Fruit fly (Drosophila melanogaster) whole organism, prepupa: ENCODE measurements around the gene CG9806.
A peak's percentile ranks its signal among the peaks of the same experiment; 100 is the strongest.

Source experiments
- CG10631 ChIP-seq: fragments of 200-800 bp; sonication (Bioruptor generic); optimal IDR thresholded peaks from 2 replicates; lab custom pipeline; 2016; ENCODE audit warnings: missing biosample characterization, missing genetic modification characterization
- CG10669 ChIP-seq: fragments of 200-800 bp; sonication (Bioruptor generic); optimal IDR thresholded peaks from 3 replicates; lab custom pipeline; 2018; ENCODE audit warnings: missing biosample characterization, mild to moderate bottlenecking, missing genetic modification characterization, moderate library complexity
- CG11294 ChIP-seq: fragments of 200-800 bp; sonication (Bioruptor generic); IDR thresholded peaks from 2 replicates; pipeline ENCODE4 v1.3.6; 2022; ENCODE audit warnings: missing biosample characterization, missing genetic modification characterization
- CG15336 ChIP-seq: fragments of 200-800 bp; sonication (Bioruptor generic); IDR thresholded peaks from 2 replicates; pipeline ENCODE4 v1.3.6; 2022; ENCODE audit warnings: missing biosample characterization, missing genetic modification characterization
- CG16779 ChIP-seq: fragments of 200-800 bp; sonication (Bioruptor generic); optimal IDR thresholded peaks from 3 replicates; lab custom pipeline; 2017; ENCODE audit warnings: missing biosample characterization, mild to moderate bottlenecking, missing genetic modification characterization
- CG31627 ChIP-seq: fragments of 200-800 bp; sonication (Bioruptor generic); optimal IDR thresholded peaks from 3 replicates; lab custom pipeline; 2016; ENCODE audit warnings: missing biosample characterization, missing genetic modification characterization
- CG32006 ChIP-seq: fragments of 200-800 bp; sonication (Bioruptor generic); optimal IDR thresholded peaks from 3 replicates; lab custom pipeline; 2017; ENCODE audit warnings: missing biosample characterization, mild to moderate bottlenecking, missing genetic modification characterization
- CG3919 ChIP-seq: fragments of 200-800 bp; sonication (Bioruptor generic); optimal IDR thresholded peaks from 3 replicates; lab custom pipeline; 2016; ENCODE audit warnings: missing biosample characterization, missing genetic modification characterization
- CG4318 ChIP-seq: fragments of 200-800 bp; sonication (Bioruptor generic); optimal IDR thresholded peaks from 3 replicates; lab custom pipeline; 2017; ENCODE audit warnings: missing biosample characterization, mild to moderate bottlenecking, missing genetic modification characterization
- CG6276 ChIP-seq: fragments of 200-800 bp; sonication (Bioruptor generic); optimal IDR thresholded peaks from 2 replicates; lab custom pipeline; 2017; ENCODE audit warnings: missing biosample characterization, mild to moderate bottlenecking, missing genetic modification characterization
- CG6792 ChIP-seq: fragments of 200-800 bp; sonication (Bioruptor generic); optimal IDR thresholded peaks from 3 replicates; lab custom pipeline; 2016; ENCODE audit warnings: missing biosample characterization, missing genetic modification characterization
- CG6808 ChIP-seq: fragments of 200-800 bp; sonication (Bioruptor generic); optimal IDR thresholded peaks from 3 replicates; lab custom pipeline; 2017; ENCODE audit warnings: missing biosample characterization, missing genetic modification characterization, mild to moderate bottlenecking, moderate library complexity, missing genetic modification reagents
- CG6854 ChIP-seq: fragments of 200-800 bp; sonication (Bioruptor generic); optimal IDR thresholded peaks from 2 replicates; lab custom pipeline; 2017; ENCODE audit warnings: missing biosample characterization, mild to moderate bottlenecking, missing genetic modification characterization
- CG7368 ChIP-seq: fragments of 200-800 bp; sonication (Bioruptor generic); optimal IDR thresholded peaks from 3 replicates; lab custom pipeline; 2016; ENCODE audit warnings: missing biosample characterization, missing genetic modification characterization
- CG8119 ChIP-seq: fragments of 200-800 bp; sonication (Bioruptor generic); IDR thresholded peaks from 3 replicates; pipeline ENCODE4 v1.3.6; 2022; ENCODE audit warnings: missing biosample characterization, missing genetic modification characterization
- CG8632 ChIP-seq: fragments of 200-800 bp; sonication (Bioruptor generic); optimal IDR thresholded peaks from 3 replicates; lab custom pipeline; 2016; ENCODE audit warnings: missing biosample characterization, missing genetic modification characterization
- CG9139 ChIP-seq: fragments of 200-800 bp; sonication (Bioruptor generic); optimal IDR thresholded peaks from 3 replicates; lab custom pipeline; 2017; ENCODE audit warnings: missing biosample characterization, mild to moderate bottlenecking, missing genetic modification characterization
- Eip75B ChIP-seq: fragments of 200-800 bp; sonication (Bioruptor generic); optimal IDR thresholded peaks from 3 replicates; lab custom pipeline; 2016; ENCODE audit warnings: missing biosample characterization, missing genetic modification characterization
- Eip93F ChIP-seq: fragments of 200-800 bp; sonication (Bioruptor generic); optimal IDR thresholded peaks from 2 replicates; lab custom pipeline; 2016; ENCODE audit warnings: missing biosample characterization, mild to moderate bottlenecking, missing genetic modification characterization
- Ets21C ChIP-seq: fragments of 200-800 bp; sonication (Bioruptor generic); optimal IDR thresholded peaks from 3 replicates; lab custom pipeline; 2016; ENCODE audit warnings: missing biosample characterization, missing genetic modification characterization
- Ets96B ChIP-seq: fragments of 200-800 bp; optimal IDR thresholded peaks from 2 replicates; lab custom pipeline; 2019; ENCODE audit warnings: missing biosample characterization, mild to moderate bottlenecking, missing genetic modification characterization, moderate library complexity
- Gug ChIP-seq: fragments of 200-800 bp; sonication (Bioruptor generic); IDR thresholded peaks from 2 replicates; pipeline ENCODE4 v1.3.6; 2022; ENCODE audit warnings: missing biosample characterization, missing genetic modification characterization
- Hr38 ChIP-seq: sonication (Bioruptor generic); optimal IDR thresholded peaks from 2 replicates; lab custom pipeline; 2016; ENCODE audit warnings: missing biosample characterization, missing genetic modification characterization
- Hr4 ChIP-seq: fragments of 200-800 bp; sonication (Bioruptor generic); optimal IDR thresholded peaks from 3 replicates; lab custom pipeline; 2016; ENCODE audit warnings: missing biosample characterization, missing genetic modification characterization
- Lpt ChIP-seq: fragments of 200-800 bp; sonication (Bioruptor generic); optimal IDR thresholded peaks from 3 replicates; lab custom pipeline; 2016; ENCODE audit warnings: missing biosample characterization, missing genetic modification characterization
- Met ChIP-seq: fragments of 200-800 bp; sonication (Bioruptor generic); optimal IDR thresholded peaks from 3 replicates; lab custom pipeline; 2016; ENCODE audit warnings: missing biosample characterization, missing genetic modification characterization
- Smox ChIP-seq: fragments of 200-800 bp; sonication (Bioruptor generic); optimal IDR thresholded peaks from 3 replicates; lab custom pipeline; 2016; ENCODE audit warnings: missing biosample characterization, missing genetic modification characterization
- Sox102F ChIP-seq: fragments of 200-800 bp; sonication (Bioruptor generic); optimal IDR thresholded peaks from 2 replicates; lab custom pipeline; 2016; ENCODE audit warnings: missing biosample characterization, mild to moderate bottlenecking, missing genetic modification characterization
- Sox14 ChIP-seq: fragments of 200-800 bp; sonication (Bioruptor generic); optimal IDR thresholded peaks from 3 replicates; lab custom pipeline; 2016; ENCODE audit warnings: missing biosample characterization, missing genetic modification characterization
- Sox15 ChIP-seq: fragments of 200-800 bp; sonication (Bioruptor generic); optimal IDR thresholded peaks from 3 replicates; lab custom pipeline; 2016; ENCODE audit warnings: missing biosample characterization, missing genetic modification characterization
- achi ChIP-seq: fragments of 200-800 bp; sonication (Bioruptor generic); optimal IDR thresholded peaks from 3 replicates; lab custom pipeline; 2016; ENCODE audit warnings: missing biosample characterization, missing genetic modification characterization
- cyc ChIP-seq: fragments of 200-800 bp; sonication (Bioruptor generic); optimal IDR thresholded peaks from 3 replicates; lab custom pipeline; 2016; ENCODE audit warnings: missing biosample characterization, missing genetic modification characterization
- dac ChIP-seq: fragments of 200-800 bp; sonication (Bioruptor generic); optimal IDR thresholded peaks from 2 replicates; lab custom pipeline; 2017; ENCODE audit warnings: missing biosample characterization, mild to moderate bottlenecking, missing genetic modification characterization
- dsx ChIP-seq: fragments of 200-800 bp; optimal IDR thresholded peaks from 3 replicates; lab custom pipeline; 2019; ENCODE audit warnings: missing biosample characterization, mild to moderate bottlenecking, missing genetic modification characterization, moderate library complexity; ENCODE audit not compliant: poor library complexity, severe bottlenecking
- eg ChIP-seq: fragments of 200-800 bp; sonication (Bioruptor generic); IDR thresholded peaks from 3 replicates; pipeline ENCODE4 v1.3.6; 2022; ENCODE audit warnings: missing biosample characterization, missing genetic modification characterization
- esn ChIP-seq: fragments of 200-800 bp; sonication (Bioruptor generic); optimal IDR thresholded peaks from 2 replicates; lab custom pipeline; 2016; ENCODE audit warnings: missing biosample characterization, mild to moderate bottlenecking, missing genetic modification characterization, moderate library complexity
- fd59A ChIP-seq: fragments of 200-800 bp; sonication (Bioruptor generic); optimal IDR thresholded peaks from 2 replicates; lab custom pipeline; 2017; ENCODE audit warnings: missing biosample characterization, mild to moderate bottlenecking, missing genetic modification characterization, missing genetic modification reagents
- lz ChIP-seq: fragments of 200-800 bp; sonication (Bioruptor generic); optimal IDR thresholded peaks from 3 replicates; lab custom pipeline; 2016; ENCODE audit warnings: missing biosample characterization, missing genetic modification characterization
- net ChIP-seq: fragments of 200-800 bp; sonication (Bioruptor generic); optimal IDR thresholded peaks from 3 replicates; lab custom pipeline; 2016; ENCODE audit warnings: missing biosample characterization, missing genetic modification characterization
- pdm3 ChIP-seq: fragments of 200-800 bp; sonication (Bioruptor generic); optimal IDR thresholded peaks from 3 replicates; lab custom pipeline; 2016; ENCODE audit warnings: missing biosample characterization, missing genetic modification characterization
- salr ChIP-seq, 2 experiments: fragments of 200-800 bp; sonication (Bioruptor generic); optimal IDR thresholded peaks; 3 replicates each; lab custom pipeline; 2016 to 2018; ENCODE audit warnings: missing biosample characterization in 2 of 2, missing genetic modification characterization in 2 of 2, mild to moderate bottlenecking in 1 of 2
- spab ChIP-seq: fragments of 200-800 bp; sonication (Bioruptor generic); optimal IDR thresholded peaks from 2 replicates; lab custom pipeline; 2017; ENCODE audit warnings: missing biosample characterization, mild to moderate bottlenecking, missing genetic modification characterization, missing genetic modification reagents
- ss ChIP-seq, 2 experiments: fragments of 200-800 bp; sonication (Bioruptor generic); optimal IDR thresholded peaks; 2 replicates in 1 of 2; 3 replicates in 1 of 2; lab custom pipeline; 2017 to 2018; ENCODE audit warnings: mild to moderate bottlenecking in 2 of 2, missing biosample characterization in 2 of 2, missing genetic modification characterization in 2 of 2, moderate library complexity in 1 of 2
- svp ChIP-seq: fragments of 200-800 bp; sonication (Bioruptor generic); peaks from one replicate; lab custom pipeline; 2016; ENCODE audit warnings: missing biosample characterization, missing genetic modification characterization
- topi ChIP-seq: fragments of 200-800 bp; sonication (Bioruptor generic); optimal IDR thresholded peaks from 3 replicates; lab custom pipeline; 2016; ENCODE audit warnings: missing biosample characterization, missing genetic modification characterization
- vri ChIP-seq: fragments of 200-800 bp; sonication (Bioruptor generic); optimal IDR thresholded peaks from 3 replicates; lab custom pipeline; 2016; ENCODE audit warnings: missing biosample characterization, mild to moderate bottlenecking, missing genetic modification characterization

The CG9806 gene

dm6 chrX:10656216-10656615, 29.3 kb upstream of the CG9806 start:
- TF ChIP-seq Ets96B (tag; lab: Kevin White, UChicago), result no peak
- no peak for TF ChIP-seq esn (GFP tag; lab: Kevin White, UChicago)
- TF ChIP-seq eg (GFP tag; lab: Robert Waterston, UW), result no peak
- TF ChIP-seq CG31627 (GFP tag; lab: Kevin White, UChicago), result no peak
- no peak for TF ChIP-seq Ets21C (GFP tag; lab: Kevin White, UChicago)
- no peak for TF ChIP-seq salr (GFP tag; optimal IDR thresholded peaks at IDR 0.05; lab: Kevin White, UChicago)
- no peak for TF ChIP-seq CG8119
- TF ChIP-seq ss (GFP tag; optimal IDR thresholded peaks at IDR 0.05; lab: Kevin White, UChicago), result no peak
- no peak for TF ChIP-seq CG16779 (tag; lab: Kevin White, UChicago)

DNA sequence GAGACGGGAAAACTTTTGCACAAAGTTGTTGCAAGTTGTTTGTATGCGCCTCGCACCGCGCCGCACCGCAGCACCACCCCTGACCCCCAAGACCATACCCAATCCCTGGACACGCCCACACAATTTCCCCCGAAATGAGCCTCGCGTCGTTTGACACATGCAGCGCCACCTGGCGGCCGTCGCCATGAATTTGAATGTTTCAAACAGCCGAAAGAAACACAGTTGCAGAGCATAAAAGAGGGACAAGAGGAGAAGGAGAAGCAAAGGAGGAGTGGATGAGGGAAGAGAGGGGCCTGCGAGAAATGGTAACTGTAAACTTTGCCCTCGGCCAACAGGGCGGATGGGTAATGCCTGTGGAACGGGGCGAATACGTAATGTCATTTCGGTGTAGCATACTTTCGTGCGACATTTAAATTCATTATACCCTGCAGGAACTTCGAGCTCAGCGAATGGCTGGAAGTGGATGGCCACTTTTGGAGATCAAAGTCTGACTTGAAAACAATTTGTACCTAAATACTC, 15.4 kb upstream of the CG9806 start:
- TF ChIP-seq CG16779 (tag; lab: Kevin White, UChicago) (no peak), eg (GFP tag; lab: Robert Waterston, UW) (no peak), CG10669 (no peak)

dm6 chrX:10628874-10629273, 2.0 kb upstream of the CG9806 start:
- TF ChIP-seq Smox (GFP tag; lab: Kevin White, UChicago) (peak; percentile 65), achi (GFP tag; lab: Kevin White, UChicago) (peak; percentile 39), CG6854 (no peak), dsx (GFP tag; lab: Kevin White, UChicago) (peak; percentile 20), pdm3 (GFP tag; lab: Kevin White, UChicago) (peak; percentile 46), CG10631 (peak; percentile 42), CG7368 (GFP tag; lab: Kevin White, UChicago) (peak; percentile 30), CG11294 (GFP tag; lab: Robert Waterston, UW) (no peak), Hr38 (GFP tag; lab: Kevin White, UChicago) (no peak), topi (peak; percentile 64), lz (GFP tag; lab: Kevin White, UChicago) (peak; percentile 65), svp (GFP tag; lab: Kevin White, UChicago) (peak; percentile 72), net (GFP tag; lab: Kevin White, UChicago) (peak; percentile 27), CG6792 (GFP tag; lab: Kevin White, UChicago) (peak; percentile 45), CG4318 (GFP tag; lab: Kevin White, UChicago) (peak; percentile 24), salr (GFP tag; optimal IDR thresholded peaks at IDR 0.05; lab: Kevin White, UChicago) (peak in 1 of 2 experiments; percentile 20), Gug (GFP tag; lab: Robert Waterston, UW) (no peak), CG8119 (no peak), CG8632 (GFP tag; lab: Kevin White, UChicago) (peak; percentile 52), CG31627 (GFP tag; lab: Kevin White, UChicago) (peak; percentile 36), Hr4 (GFP tag; lab: Kevin White, UChicago) (peak; percentile 40), Eip93F (GFP tag; lab: Kevin White, UChicago) (no peak), CG32006 (GFP tag; lab: Kevin White, UChicago) (peak; percentile 49), CG16779 (tag; lab: Kevin White, UChicago) (no peak), CG9139 (GFP tag; lab: Kevin White, UChicago) (no peak), fd59A (GFP tag; lab: Kevin White, UChicago) (no peak), Eip75B (GFP tag; lab: Kevin White, UChicago) (peak; percentile 48), vri (GFP tag; lab: Kevin White, UChicago) (no peak), CG6808 (peak; percentile 28), dac (GFP tag; lab: Kevin White, UChicago) (no peak), Ets21C (GFP tag; lab: Kevin White, UChicago) (peak; percentile 29), ss (GFP tag; optimal IDR thresholded peaks at IDR 0.05; lab: Kevin White, UChicago) (peak; percentile 26 to 45), Lpt (GFP tag; lab: Kevin White, UChicago) (no peak), CG15336 (GFP tag; lab: Robert Waterston, UW) (0 out of 2 replicates have a peak, but pooled peaks have one; percentile 35), Sox15 (GFP tag; lab: Kevin White, UChicago) (peak; percentile 12), CG6276 (GFP tag; lab: Kevin White, UChicago) (peak; percentile 5), CG3919 (peak; percentile 56), eg (GFP tag; lab: Robert Waterston, UW) (no peak), CG10669 (peak; percentile 58), Met (GFP tag; lab: Kevin White, UChicago) (peak; percentile 68), Sox14 (peak; percentile 45), cyc (peak; percentile 47), Sox102F (GFP tag; lab: Kevin White, UChicago) (peak; percentile 46), spab (GFP tag; lab: Kevin White, UChicago) (peak; percentile 9)
